Fruit fly (Drosophila melanogaster) whole organism, embryonic: ENCODE measurements around the gene vvl.

Experiments
- CG10147 ChIP-seq: fragments of 200-800 bp; sonication (Bioruptor generic); optimal IDR thresholded peaks from 2 replicates; lab custom pipeline; 2019; ENCODE audit warnings: missing biosample characterization, mild to moderate bottlenecking, missing genetic modification characterization, moderate library complexity
- CG10654 ChIP-seq: fragments of 200-800 bp; sonication (Bioruptor generic); optimal IDR thresholded peaks from 2 replicates; lab custom pipeline; 2016; ENCODE audit warnings: missing biosample characterization, missing genetic modification characterization
- CG11085 ChIP-seq: fragments of 200-800 bp; sonication (Bioruptor generic); IDR thresholded peaks from 2 replicates; pipeline ENCODE4 v1.3.6; 2022; ENCODE audit warnings: missing biosample characterization, missing genetic modification characterization
- CG11456 ChIP-seq: fragments of 200-800 bp; sonication (Bioruptor generic); IDR thresholded peaks from 3 replicates; pipeline ENCODE4 v1.3.6; 2022; ENCODE audit warnings: missing biosample characterization, missing genetic modification characterization
- CG11560 ChIP-seq: fragments of 200-800 bp; sonication (Bioruptor generic); IDR thresholded peaks from 3 replicates; pipeline ENCODE4 v1.3.6; 2022; ENCODE audit warnings: missing biosample characterization, missing genetic modification characterization
- CG12769 ChIP-seq: fragments of 200-800 bp; sonication (Bioruptor generic); optimal IDR thresholded peaks from 2 replicates; lab custom pipeline; 2019; ENCODE audit warnings: missing biosample characterization, mild to moderate bottlenecking, missing genetic modification characterization, moderate library complexity
- CG13296 ChIP-seq: fragments of 200-800 bp; sonication (Bioruptor generic); optimal IDR thresholded peaks from 3 replicates; lab custom pipeline; 2018; ENCODE audit warnings: missing biosample characterization, mild to moderate bottlenecking, missing genetic modification characterization
- CG13424 ChIP-seq: fragments of 200-800 bp; sonication (Bioruptor generic); optimal IDR thresholded peaks from 2 replicates; lab custom pipeline; 2019; ENCODE audit warnings: missing biosample characterization, mild to moderate bottlenecking, missing genetic modification characterization, moderate library complexity
- CG14050 ChIP-seq: fragments of 200-800 bp; sonication (Bioruptor generic); IDR thresholded peaks from 3 replicates; pipeline ENCODE4 v1.3.6; 2022; ENCODE audit warnings: missing biosample characterization, missing genetic modification characterization
- CG14441 ChIP-seq: fragments of 200-800 bp; sonication (Bioruptor generic); IDR thresholded peaks from 2 replicates; pipeline ENCODE4 v1.3.6; 2022; ENCODE audit warnings: missing biosample characterization, missing genetic modification characterization
- CG14965 ChIP-seq: fragments of 200-800 bp; sonication (Bioruptor generic); optimal IDR thresholded peaks from 2 replicates; lab custom pipeline; 2016; ENCODE audit warnings: missing biosample characterization, missing genetic modification characterization, borderline replicate concordance
- CG15011 ChIP-seq: fragments of 200-800 bp; sonication (Bioruptor generic); optimal IDR thresholded peaks from 3 replicates; lab custom pipeline; 2018; ENCODE audit warnings: missing biosample characterization, mild to moderate bottlenecking, missing genetic modification characterization
- CG1529 ChIP-seq: fragments of 200-800 bp; sonication (Bioruptor generic); optimal IDR thresholded peaks from 3 replicates; lab custom pipeline; 2018; ENCODE audit warnings: missing biosample characterization, missing genetic modification characterization
- CG15601 ChIP-seq: fragments of 200-800 bp; sonication (Bioruptor generic); optimal IDR thresholded peaks from 3 replicates; lab custom pipeline; 2019; ENCODE audit warnings: missing biosample characterization, mild to moderate bottlenecking, missing genetic modification characterization, moderate library complexity
- CG17361 ChIP-seq: fragments of 200-800 bp; sonication (Bioruptor generic); IDR thresholded peaks from 3 replicates; pipeline ENCODE4 v1.3.6; 2022; ENCODE audit warnings: missing biosample characterization, missing genetic modification characterization
- CG17385 ChIP-seq: fragments of 200-800 bp; sonication (Bioruptor generic); optimal IDR thresholded peaks from 3 replicates; lab custom pipeline; 2018; ENCODE audit warnings: missing biosample characterization, mild to moderate bottlenecking, missing genetic modification characterization
- CG18619 ChIP-seq: fragments of 200-800 bp; sonication (Bioruptor generic); optimal IDR thresholded peaks from 3 replicates; lab custom pipeline; 2017; ENCODE audit warnings: missing biosample characterization, mild to moderate bottlenecking, missing genetic modification characterization
- CG33213 ChIP-seq: fragments of 200-800 bp; sonication (Bioruptor generic); optimal IDR thresholded peaks from 3 replicates; lab custom pipeline; 2016; ENCODE audit warnings: missing biosample characterization, missing genetic modification characterization
- CG3847 ChIP-seq: fragments of 200-800 bp; sonication (Bioruptor generic); IDR thresholded peaks from 2 replicates; pipeline ENCODE4 v1.3.6; 2022; ENCODE audit warnings: missing biosample characterization, missing genetic modification characterization
- CG4404 ChIP-seq: fragments of 200-800 bp; sonication (Bioruptor generic); IDR thresholded peaks from 2 replicates; pipeline ENCODE4 v1.3.6; 2022; ENCODE audit warnings: missing biosample characterization, missing genetic modification characterization
- CG4617 ChIP-seq: fragments of 200-800 bp; sonication (Bioruptor generic); optimal IDR thresholded peaks from 3 replicates; lab custom pipeline; 2016; ENCODE audit warnings: missing biosample characterization, missing genetic modification characterization, borderline replicate concordance
- CG4730 ChIP-seq: fragments of 200-800 bp; sonication (Bioruptor generic); IDR thresholded peaks from 2 replicates; pipeline ENCODE4 v1.3.6; 2022; ENCODE audit warnings: missing biosample characterization, missing genetic modification characterization
- CG6272 ChIP-seq: fragments of 200-800 bp; sonication (Bioruptor generic); IDR thresholded peaks from 2 replicates; pipeline ENCODE4 v1.3.6; 2022; ENCODE audit warnings: missing biosample characterization, missing genetic modification characterization
- CG7839 ChIP-seq: fragments of 200-800 bp; sonication (Bioruptor generic); optimal IDR thresholded peaks from 3 replicates; lab custom pipeline; 2018; ENCODE audit warnings: missing biosample characterization, mild to moderate bottlenecking, missing genetic modification characterization, moderate library complexity
- CG8388 ChIP-seq: fragments of 200-800 bp; sonication (Bioruptor generic); optimal IDR thresholded peaks from 2 replicates; lab custom pipeline; 2019; ENCODE audit warnings: missing biosample characterization, mild to moderate bottlenecking, missing genetic modification characterization, moderate library complexity
- CHES-1-like ChIP-seq: fragments of 200-800 bp; sonication (Bioruptor generic); optimal IDR thresholded peaks from 2 replicates; lab custom pipeline; 2016; ENCODE audit warnings: missing biosample characterization, missing genetic modification characterization
- CrebB ChIP-seq: fragments of 200-800 bp; sonication (Bioruptor generic); optimal IDR thresholded peaks from 3 replicates; lab custom pipeline; 2018; ENCODE audit warnings: missing biosample characterization, mild to moderate bottlenecking, missing genetic modification characterization
- Dek ChIP-seq: fragments of 200-800 bp; sonication (Bioruptor generic); optimal IDR thresholded peaks from 3 replicates; lab custom pipeline; 2019; ENCODE audit warnings: missing biosample characterization, mild to moderate bottlenecking, missing genetic modification characterization, moderate library complexity
- Dref ChIP-seq: fragments of 200-800 bp; sonication (Bioruptor generic); IDR thresholded peaks from 2 replicates; pipeline ENCODE4 v1.3.6; 2022; ENCODE audit warnings: missing biosample characterization, missing genetic modification characterization
- Ets97D ChIP-seq: fragments of 200-800 bp; sonication (Bioruptor generic); optimal IDR thresholded peaks from 3 replicates; lab custom pipeline; 2016; ENCODE audit warnings: missing biosample characterization, missing genetic modification characterization
- HLH3B ChIP-seq: fragments of 200-800 bp; sonication (Bioruptor generic); IDR thresholded peaks from 2 replicates; pipeline ENCODE4 v1.3.6; 2022; ENCODE audit warnings: missing biosample characterization, missing genetic modification characterization
- Hsf ChIP-seq: fragments of 200-800 bp; sonication (Bioruptor generic); optimal IDR thresholded peaks from 3 replicates; lab custom pipeline; 2016; ENCODE audit warnings: missing biosample characterization, missing genetic modification characterization
- NfI ChIP-seq: fragments of 200-800 bp; sonication (Bioruptor generic); optimal IDR thresholded peaks from 3 replicates; lab custom pipeline; 2018; ENCODE audit warnings: missing biosample characterization, mild to moderate bottlenecking, missing genetic modification characterization, moderate library complexity
- Oli ChIP-seq: fragments of 200-800 bp; sonication (Bioruptor generic); optimal IDR thresholded peaks from 2 replicates; lab custom pipeline; 2018; ENCODE audit warnings: missing biosample characterization, mild to moderate bottlenecking, missing genetic modification characterization, moderate library complexity
- Spps ChIP-seq: fragments of 200-800 bp; sonication (Bioruptor generic); optimal IDR thresholded peaks from 2 replicates; lab custom pipeline; 2018; ENCODE audit warnings: missing biosample characterization, mild to moderate bottlenecking, missing genetic modification characterization
- Taf1 ChIP-seq: fragments of 200-800 bp; sonication (Bioruptor generic); IDR thresholded peaks from 2 replicates; pipeline ENCODE4 v1.3.6; 2022; ENCODE audit warnings: missing biosample characterization, missing genetic modification characterization
- ara ChIP-seq: fragments of 200-800 bp; sonication (Bioruptor generic); IDR thresholded peaks from 2 replicates; pipeline ENCODE4 v1.3.6; 2022; ENCODE audit warnings: missing biosample characterization, missing genetic modification characterization
- bowl ChIP-seq: fragments of 200-800 bp; sonication (Bioruptor generic); IDR thresholded peaks from 2 replicates; pipeline ENCODE4 v1.3.6; 2022; ENCODE audit warnings: missing biosample characterization, missing genetic modification characterization
- chm ChIP-seq: fragments of 200-800 bp; sonication (Bioruptor generic); IDR thresholded peaks from 2 replicates; pipeline ENCODE4 v1.3.6; 2022; ENCODE audit warnings: missing biosample characterization, missing genetic modification characterization
- fd3F ChIP-seq: fragments of 200-800 bp; sonication (Bioruptor generic); optimal IDR thresholded peaks from 2 replicates; lab custom pipeline; 2018; ENCODE audit warnings: missing biosample characterization, mild to moderate bottlenecking, missing genetic modification characterization, moderate library complexity
- fu2 ChIP-seq: fragments of 200-800 bp; sonication (Bioruptor generic); optimal IDR thresholded peaks from 2 replicates; lab custom pipeline; 2016; ENCODE audit warnings: missing biosample characterization, missing genetic modification characterization
- gt ChIP-seq: fragments of 200-800 bp; sonication (Bioruptor generic); IDR thresholded peaks from 2 replicates; pipeline ENCODE4 v1.3.6; 2022; ENCODE audit warnings: missing biosample characterization, missing genetic modification characterization
- jigr1 ChIP-seq: fragments of 200-800 bp; sonication (Bioruptor generic); IDR thresholded peaks from 3 replicates; pipeline ENCODE4 v1.3.6; 2022; ENCODE audit warnings: missing biosample characterization, missing genetic modification characterization
- lmd ChIP-seq: fragments of 200-800 bp; sonication (Bioruptor generic); IDR thresholded peaks from 2 replicates; pipeline ENCODE4 v1.3.6; 2022; ENCODE audit warnings: missing biosample characterization, missing genetic modification characterization
- lov ChIP-seq, 2 experiments: fragments of 200-800 bp in 1 of 2; fragments of >200 bp in 1 of 2; sonication (Bioruptor generic) in 1 of 2; IDR thresholded peaks in 1 of 2; optimal IDR thresholded peaks in 1 of 2; 2 replicates in 1 of 2; 3 replicates in 1 of 2; pipeline versions ENCODE4 v1.3.6 to Lab custom; 2017 to 2022; ENCODE audit warnings: missing biosample characterization in 1 of 2, missing genetic modification characterization in 1 of 2
- mam ChIP-seq: fragments of 200-800 bp; sonication (Bioruptor generic); optimal IDR thresholded peaks from 3 replicates; lab custom pipeline; 2016; ENCODE audit warnings: missing biosample characterization, missing genetic modification characterization
- repo ChIP-seq: fragments of 200-800 bp; sonication (Bioruptor generic); optimal IDR thresholded peaks from 2 replicates; lab custom pipeline; 2016; ENCODE audit warnings: missing biosample characterization, missing genetic modification characterization
- tin ChIP-seq: fragments of 200-800 bp; sonication (Bioruptor generic); optimal IDR thresholded peaks from 3 replicates; lab custom pipeline; 2016; ENCODE audit warnings: missing biosample characterization, missing genetic modification characterization
- trem ChIP-seq: fragments of 200-800 bp; optimal IDR thresholded peaks from 3 replicates; lab custom pipeline; 2019; ENCODE audit warnings: missing biosample characterization, mild to moderate bottlenecking, missing genetic modification characterization, moderate library complexity
- tx ChIP-seq: fragments of 200-800 bp; sonication (Bioruptor generic); optimal IDR thresholded peaks from 2 replicates; lab custom pipeline; 2016; ENCODE audit warnings: missing biosample characterization, missing genetic modification characterization
- zfh2 ChIP-seq: fragments of 200-800 bp; sonication (Bioruptor generic); optimal IDR thresholded peaks from 2 replicates; lab custom pipeline; 2016; ENCODE audit warnings: missing biosample characterization, missing genetic modification characterization

The vvl gene

DNA sequence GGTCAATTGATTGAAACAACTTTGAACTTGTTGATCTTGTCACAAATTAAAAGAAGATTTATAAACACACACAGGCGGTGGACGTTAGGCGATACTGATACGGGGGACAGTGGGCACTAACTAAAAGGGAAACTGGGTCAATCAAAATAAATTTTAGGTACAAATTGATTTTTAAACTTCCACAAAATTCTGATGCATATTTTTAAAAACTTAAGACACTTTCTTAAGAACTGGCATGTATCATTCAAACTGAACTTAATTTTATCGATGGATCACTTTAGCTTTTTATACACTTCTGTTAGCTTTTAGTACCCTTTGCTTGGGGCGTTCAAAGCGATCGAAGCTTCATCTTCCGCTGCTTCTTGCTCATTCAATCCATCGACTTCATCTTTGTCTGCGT lies 26.3 kb downstream of the vvl start (continued):
- TF ChIP-seq CG4730 (GFP tag; lab: Robert Waterston, UW): peak; percentile 76
- peak; percentile 74 for TF ChIP-seq Taf1 (GFP tag; lab: Robert Waterston, UW)
- TF ChIP-seq CHES-1-like (GFP tag; lab: Kevin White, UChicago): peak; percentile 40
- peak; percentile 75 for TF ChIP-seq chm (GFP tag; lab: Robert Waterston, UW)
- TF ChIP-seq CG13296 (GFP tag; lab: Kevin White, UChicago): peak; percentile 44
- TF ChIP-seq CG11456 (GFP tag; lab: Robert Waterston, UW): peak; percentile 87
- TF ChIP-seq CG14441 (GFP tag; lab: Robert Waterston, UW): peak; percentile 92
- peak; percentile 43 for TF ChIP-seq tx
- peak; percentile 63 for TF ChIP-seq Dek (tag; lab: Kevin White, UChicago)
- TF ChIP-seq CG13424 (tag; lab: Kevin White, UChicago): peak; percentile 85
- peak; percentile 68 for TF ChIP-seq CG12769
- peak; percentile 77 for TF ChIP-seq CG14050 (GFP tag; lab: Robert Waterston, UW)
- peak; percentile 74 for TF ChIP-seq HLH3B
- TF ChIP-seq Ets97D (GFP tag; lab: Kevin White, UChicago): peak; percentile 28
- TF ChIP-seq ara (GFP tag; lab: Robert Waterston, UW): peak; percentile 74
- TF ChIP-seq CG7839 (tag; lab: Kevin White, UChicago): peak; percentile 83
- TF ChIP-seq fd3F (GFP tag; lab: Kevin White, UChicago): peak; percentile 80
- TF ChIP-seq tin: peak; percentile 43
- TF ChIP-seq CG15011 (GFP tag; lab: Kevin White, UChicago): peak; percentile 34
- no peak for TF ChIP-seq repo (GFP tag; lab: Kevin White, UChicago)
- TF ChIP-seq gt (GFP tag; lab: Robert Waterston, UW): peak; percentile 40; the same call in 1 of the 2 replicates
- peak; percentile 78 for TF ChIP-seq CG3847
- TF ChIP-seq Hsf: peak; percentile 55
- TF ChIP-seq CG14965 (GFP tag; lab: Kevin White, UChicago): no peak
- peak; percentile 48 for TF ChIP-seq CG4404 (GFP tag; lab: Robert Waterston, UW)
- peak; percentile 53; the same call in 2 of the 3 replicates for TF ChIP-seq CG17361 (GFP tag; lab: Robert Waterston, UW)
- TF ChIP-seq Spps (tag; lab: Kevin White, UChicago): no peak
- no peak for TF ChIP-seq lov (optimal IDR thresholded peaks at IDR 0.05; lab: Kevin White, UChicago)
- peak; percentile 82; the same call in 2 of the 3 replicates for TF ChIP-seq lov (GFP tag; IDR thresholded peaks at IDR 0.05; lab: Robert Waterston, UW)
- TF ChIP-seq CrebB: peak; percentile 44
- peak; percentile 62 for TF ChIP-seq bowl
- TF ChIP-seq fu2 (GFP tag; lab: Kevin White, UChicago): peak; percentile 56
- no peak for TF ChIP-seq Dref (GFP tag; lab: Robert Waterston, UW)
- peak; percentile 67 for TF ChIP-seq NfI (GFP tag; lab: Kevin White, UChicago)
- peak; percentile 56; the same call in 1 of the 3 replicates for TF ChIP-seq CG11560
- peak; percentile 15 for TF ChIP-seq CG33213 (GFP tag; lab: Kevin White, UChicago)
- TF ChIP-seq CG17385 (GFP tag; lab: Kevin White, UChicago): peak; percentile 73
- peak; percentile 58; the same call in 1 of the 2 replicates for TF ChIP-seq CG11085 (GFP tag; lab: Robert Waterston, UW)
- TF ChIP-seq CG8388 (GFP tag; lab: Kevin White, UChicago): peak; percentile 51
- peak; percentile 40; the same call in 1 of the 3 replicates for TF ChIP-seq jigr1 (GFP tag; lab: Robert Waterston, UW)
- TF ChIP-seq CG4617 (GFP tag; lab: Kevin White, UChicago): peak; percentile 27
- TF ChIP-seq trem (tag; lab: Kevin White, UChicago): no peak
- no peak for TF ChIP-seq CG10147 (GFP tag; lab: Kevin White, UChicago)
- TF ChIP-seq CG1529: peak; percentile 49
- TF ChIP-seq zfh2 (GFP tag; lab: Kevin White, UChicago): peak; percentile 17
- peak; percentile 79 for TF ChIP-seq CG6272 (GFP tag; lab: Robert Waterston, UW)
- TF ChIP-seq CG18619 (GFP tag; lab: Kevin White, UChicago): peak; percentile 52
- TF ChIP-seq CG10654 (GFP tag; lab: Kevin White, UChicago): no peak
- peak; percentile 47 for TF ChIP-seq CG15601 (tag; lab: Kevin White, UChicago)
- peak; percentile 78 for TF ChIP-seq Oli
- peak; percentile 71 for TF ChIP-seq mam
- peak; percentile 88 for TF ChIP-seq lmd
